Worm (Caenorhabditis elegans): Measurements from ENCODE around the gene F43G6.10.

Gene F43G6.10

DNA sequence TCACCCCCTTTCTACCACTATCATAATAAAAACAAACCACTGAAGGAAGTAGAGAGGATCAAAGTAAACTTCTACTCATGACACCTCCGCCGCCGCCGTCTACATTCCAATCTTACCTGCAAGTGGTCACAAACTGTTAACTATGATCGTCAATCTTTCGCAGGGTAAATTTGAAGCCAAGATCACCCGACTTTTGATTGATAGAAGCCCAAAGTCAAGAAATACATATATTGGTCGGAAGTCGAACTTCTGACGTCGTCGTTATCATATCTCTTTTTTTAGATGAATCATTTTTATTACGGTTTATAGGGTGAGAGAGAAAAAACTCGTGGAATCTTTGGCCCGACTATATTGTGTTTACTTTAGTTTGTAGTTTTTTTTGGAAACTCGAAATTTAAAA lies 29.2 kb downstream of the F43G6.10 start:
- TF ChIP-seq nhr-25 (tag; optimal IDR thresholded peaks at IDR 0.05) (peak; percentile 36), ceh-82 (tag; optimal IDR thresholded peaks at IDR 0.05) (no peak), mml-1 (tag; optimal IDR thresholded peaks at IDR 0.05) (no peak), elt-2 (tag; optimal IDR thresholded peaks at IDR 0.05) (no peak), nhr-43 (tag; optimal IDR thresholded peaks at IDR 0.05; ENCODE audit: poor library complexity, severe bottlenecking) (peak; percentile 92), elt-3 (tag; optimal IDR thresholded peaks at IDR 0.05) (peak in 1 of 3 experiments; percentile 73), nhr-76 (tag; optimal IDR thresholded peaks at IDR 0.05) (peak; percentile 30), nhr-23 (tag; optimal IDR thresholded peaks at IDR 0.05) (peak; percentile 39), nhr-237 (tag; optimal IDR thresholded peaks at IDR 0.05) (no peak), ztf-11 (tag; optimal IDR thresholded peaks at IDR 0.05) (no peak)

DNA sequence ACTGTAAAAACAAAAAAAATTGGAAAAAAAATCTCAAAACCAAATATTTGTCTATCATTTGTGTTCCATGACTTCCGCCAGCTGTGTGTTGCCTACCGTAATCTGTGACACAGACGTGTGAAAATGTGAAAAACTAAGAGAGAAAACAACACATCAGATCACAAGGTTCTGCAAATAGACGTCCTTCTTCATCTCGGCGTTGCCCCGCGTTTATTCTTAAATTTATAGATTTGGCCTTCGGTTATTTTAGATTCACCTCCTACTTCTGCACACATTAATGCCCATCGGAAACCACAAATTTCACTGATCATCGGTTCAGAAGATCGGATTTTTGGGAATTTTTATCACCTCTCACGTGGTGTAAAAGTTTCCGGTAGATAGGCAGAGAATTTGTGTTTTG lies 30.0 kb downstream of the F43G6.10 start:
- TF ChIP-seq tbx-2 (tag; optimal IDR thresholded peaks at IDR 0.05) (no peak), nhr-25 (tag; optimal IDR thresholded peaks at IDR 0.05) (peak; percentile 4), lin-39 (tag; optimal IDR thresholded peaks at IDR 0.05) (no peak), snpc-4 (tag; optimal IDR thresholded peaks at IDR 0.05) (no peak), nhr-237 (tag; optimal IDR thresholded peaks at IDR 0.05) (no peak), nhr-23 (tag; optimal IDR thresholded peaks at IDR 0.05) (no peak), nhr-43 (tag; optimal IDR thresholded peaks at IDR 0.05; ENCODE audit: poor library complexity, severe bottlenecking) (peak; percentile 17), unc-39 (tag; optimal IDR thresholded peaks at IDR 0.05) (no peak), ceh-28 (tag; optimal IDR thresholded peaks at IDR 0.05) (no peak)

DNA sequence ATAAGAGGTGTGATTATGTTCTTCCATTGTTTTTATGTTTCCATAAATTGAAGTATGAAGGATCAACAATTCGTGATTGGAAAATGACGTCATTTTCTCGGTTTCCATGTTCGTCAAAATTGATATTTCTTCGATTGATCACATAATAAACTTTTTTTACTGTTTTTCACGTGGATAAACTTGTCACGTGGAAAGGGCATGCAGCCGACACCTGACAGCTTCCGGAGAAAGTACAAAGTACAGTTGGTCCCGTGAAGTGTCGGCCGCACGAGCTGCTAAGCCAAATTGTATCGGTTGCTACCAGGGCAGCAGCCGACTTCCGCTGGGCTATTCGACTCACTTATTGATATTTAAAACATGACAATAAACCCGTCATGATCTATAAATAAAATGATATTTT lies 32.5 kb downstream of the F43G6.10 start:
- no peak for TF ChIP-seq pqm-1 (tag; optimal IDR thresholded peaks at IDR 0.05)
- TF ChIP-seq nhr-23 (tag; optimal IDR thresholded peaks at IDR 0.05) = peak; percentile 26
- TF ChIP-seq nhr-43 (tag; optimal IDR thresholded peaks at IDR 0.05; ENCODE audit: poor library complexity, severe bottlenecking) = peak; percentile 29
- peak; percentile 67 for TF ChIP-seq snpc-4 (tag; optimal IDR thresholded peaks at IDR 0.05)
- peak; percentile 40 for TF ChIP-seq nhr-25 (tag; optimal IDR thresholded peaks at IDR 0.05)

DNA sequence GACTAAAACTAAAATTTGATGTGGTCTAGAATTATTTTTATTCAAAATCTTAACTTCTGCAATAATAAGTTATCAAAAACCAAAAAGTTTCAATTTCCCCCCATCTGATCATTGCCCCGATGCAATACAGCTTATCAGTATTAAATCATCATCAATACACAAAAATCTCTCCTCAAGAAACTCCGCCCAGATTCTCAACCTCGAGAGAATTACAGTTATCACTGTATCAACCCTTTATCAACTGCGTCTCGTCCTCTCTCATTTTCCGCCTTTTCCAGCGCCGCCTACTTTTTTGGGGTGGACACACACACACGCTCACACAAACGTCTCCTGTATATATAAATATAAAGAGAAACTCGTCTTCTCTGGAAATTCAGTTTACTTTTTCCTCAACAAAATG lies 33.2 kb downstream of the F43G6.10 start, which contains the start of gene T27D12.1:
Gene T27D12.1 (plus strand): TSS at position 301 of the 400 bp plus-strand sequence.
- TF ChIP-seq mdl-1 (tag; optimal IDR thresholded peaks at IDR 0.05) = no peak
- TF ChIP-seq fos-1 (tag; optimal IDR thresholded peaks at IDR 0.05) = no peak
- peak; percentile 9 for TF ChIP-seq nhr-43 (tag; optimal IDR thresholded peaks at IDR 0.05; ENCODE audit: poor library complexity, severe bottlenecking)

DNA sequence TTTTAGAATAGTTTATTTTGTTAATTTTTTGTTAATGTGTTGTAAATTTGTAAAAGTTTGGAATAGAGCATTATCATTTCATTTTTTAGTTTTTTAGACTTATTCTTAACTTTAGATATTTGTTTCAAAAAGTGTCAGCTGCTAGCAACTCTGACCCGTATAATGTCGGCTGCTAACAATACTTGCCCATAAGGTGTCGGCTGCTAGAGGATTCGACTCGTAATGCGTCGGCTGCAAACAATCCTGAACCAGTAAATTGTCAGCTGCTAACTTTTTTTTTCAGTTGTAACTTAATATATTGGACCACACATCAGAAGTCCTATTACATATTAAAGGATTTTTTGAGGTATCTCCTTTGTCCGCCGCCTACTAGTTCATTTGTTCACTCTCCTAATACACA lies 33.6 kb downstream of the F43G6.10 start:
- no peak for TF ChIP-seq unc-62 (GFP tag; optimal IDR thresholded peaks at IDR 0.05)
- peak; percentile 33 for TF ChIP-seq ama-1 (optimal IDR thresholded peaks at IDR 0.05)

DNA sequence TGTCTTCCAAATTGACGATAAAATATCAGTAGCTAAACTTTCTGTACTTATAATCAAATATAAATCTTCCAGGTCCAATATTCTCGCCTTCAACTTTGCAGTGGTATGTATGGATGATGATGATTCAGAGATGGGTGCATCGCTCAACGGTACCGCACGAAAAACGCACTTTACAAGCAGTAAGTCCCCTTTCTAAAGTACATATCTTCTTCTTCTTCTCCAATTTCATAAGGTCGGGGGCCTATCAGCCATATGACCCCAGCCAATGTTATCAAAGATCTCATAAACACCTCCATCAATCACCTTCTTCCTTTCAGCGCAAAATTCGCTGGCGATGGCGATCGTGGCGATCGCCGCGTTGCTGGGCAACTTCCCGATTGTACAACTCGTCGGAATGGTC lies 34.3 kb downstream of the F43G6.10 start:
- TF ChIP-seq ama-1 (optimal IDR thresholded peaks at IDR 0.05) (peak; percentile 21), nhr-76 (tag; optimal IDR thresholded peaks at IDR 0.05) (no peak), lsy-12 (tag; optimal IDR thresholded peaks at IDR 0.05) (no peak), nhr-25 (tag; optimal IDR thresholded peaks at IDR 0.05) (peak; percentile 12), fkh-2 (tag; optimal IDR thresholded peaks at IDR 0.05) (no peak), nhr-23 (tag; optimal IDR thresholded peaks at IDR 0.05) (peak; percentile 48), hmg-11 (tag; optimal IDR thresholded peaks at IDR 0.05) (no peak), eor-1 (tag; optimal IDR thresholded peaks at IDR 0.05) (no peak), nhr-237 (tag; optimal IDR thresholded peaks at IDR 0.05) (no peak), lin-15B (tag; optimal IDR thresholded peaks at IDR 0.05) (no peak), elt-3 (tag; optimal IDR thresholded peaks at IDR 0.05) (peak in 1 of 3 experiments; percentile 24)

DNA sequence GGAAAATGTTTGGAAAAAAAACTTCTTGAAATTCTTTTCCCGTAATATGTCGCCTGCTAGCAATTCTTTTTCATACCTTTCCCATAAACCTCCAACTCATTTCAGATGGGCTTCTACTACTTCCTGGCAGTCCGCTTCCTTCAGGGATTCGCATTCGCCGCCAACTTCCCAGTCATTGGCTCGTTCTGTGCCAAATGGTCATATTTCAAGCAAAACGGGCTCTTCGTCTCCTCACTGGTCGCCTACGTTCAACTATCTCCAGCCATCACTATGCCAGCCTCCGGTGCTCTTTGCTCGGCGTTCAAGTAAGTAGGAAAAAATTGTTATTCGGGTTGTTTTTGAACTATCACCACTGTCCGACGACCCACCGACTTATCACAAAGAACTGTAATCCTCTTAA lies 34.9 kb downstream of the F43G6.10 start:
- no peak for TF ChIP-seq elt-3 (tag; optimal IDR thresholded peaks at IDR 0.05)
- no peak for TF ChIP-seq pha-4 (tag; optimal IDR thresholded peaks at IDR 0.05)
- no peak for TF ChIP-seq mml-1 (tag; optimal IDR thresholded peaks at IDR 0.05)
- TF ChIP-seq ama-1 (optimal IDR thresholded peaks at IDR 0.05) = peak; percentile 93
- TF ChIP-seq daf-12 (tag; optimal IDR thresholded peaks at IDR 0.05) = no peak
- no peak for TF ChIP-seq aly-2 (tag; optimal IDR thresholded peaks at IDR 0.05)
- TF ChIP-seq ceh-82 (tag; optimal IDR thresholded peaks at IDR 0.05) = no peak
- TF ChIP-seq nhr-25 (tag; optimal IDR thresholded peaks at IDR 0.05) = no peak
- TF ChIP-seq nhr-23 (tag; optimal IDR thresholded peaks at IDR 0.05) = no peak
- peak; percentile 5 for TF ChIP-seq nhr-43 (tag; optimal IDR thresholded peaks at IDR 0.05; ENCODE audit: poor library complexity, severe bottlenecking)

Data from whole organism, L3 larva.